Fruit fly (Drosophila melanogaster) whole organism, embryonic: ENCODE results near the gene CG10208.

ENCODE experiments used
- Atf3 ChIP-seq: fragments of 200-800 bp; sonication (Bioruptor generic); optimal IDR thresholded peaks from 3 replicates; lab custom pipeline; 2016; ENCODE audit warnings: missing biosample characterization, missing genetic modification characterization
- CG10274 ChIP-seq: fragments of 200-800 bp; sonication (Bioruptor generic); optimal IDR thresholded peaks from 3 replicates; lab custom pipeline; 2017; ENCODE audit warnings: missing biosample characterization, mild to moderate bottlenecking, missing genetic modification characterization
- CG11560 ChIP-seq: fragments of 200-800 bp; sonication (Bioruptor generic); IDR thresholded peaks from 3 replicates; pipeline ENCODE4 v1.3.6; 2022; ENCODE audit warnings: missing biosample characterization, missing genetic modification characterization
- CG15011 ChIP-seq: fragments of 200-800 bp; sonication (Bioruptor generic); optimal IDR thresholded peaks from 3 replicates; lab custom pipeline; 2018; ENCODE audit warnings: missing biosample characterization, mild to moderate bottlenecking, missing genetic modification characterization
- CG1832 ChIP-seq: fragments of 200-800 bp; sonication (Bioruptor generic); optimal IDR thresholded peaks from 2 replicates; lab custom pipeline; 2017; ENCODE audit warnings: missing biosample characterization, mild to moderate bottlenecking, missing genetic modification characterization, inconsistent platforms
- CG18764 ChIP-seq: fragments of 200-800 bp; sonication (Bioruptor generic); optimal IDR thresholded peaks from 3 replicates; lab custom pipeline; 2016; ENCODE audit warnings: missing biosample characterization, missing genetic modification characterization
- CG2116 ChIP-seq: fragments of 200-800 bp; sonication (Bioruptor generic); optimal IDR thresholded peaks from 3 replicates; lab custom pipeline; 2018; ENCODE audit warnings: missing biosample characterization, mild to moderate bottlenecking, missing genetic modification characterization
- CG30020 ChIP-seq: fragments of 200-800 bp; optimal IDR thresholded peaks from 2 replicates; lab custom pipeline; 2019; ENCODE audit warnings: missing biosample characterization, mild to moderate bottlenecking, missing genetic modification characterization, moderate library complexity
- CG30431 ChIP-seq: fragments of 200-800 bp; sonication (Bioruptor generic); optimal IDR thresholded peaks from 2 replicates; lab custom pipeline; 2017; ENCODE audit warnings: missing biosample characterization, missing genetic modification characterization
- CG33213 ChIP-seq: fragments of 200-800 bp; sonication (Bioruptor generic); optimal IDR thresholded peaks from 3 replicates; lab custom pipeline; 2016; ENCODE audit warnings: missing biosample characterization, missing genetic modification characterization
- CG33557 ChIP-seq: fragments of 200-800 bp; sonication (Bioruptor generic); optimal IDR thresholded peaks from 2 replicates; lab custom pipeline; 2019; ENCODE audit warnings: missing biosample characterization, mild to moderate bottlenecking, missing genetic modification characterization, moderate library complexity
- CG4424 ChIP-seq: fragments of 200-800 bp; sonication (Bioruptor generic); optimal IDR thresholded peaks from 3 replicates; lab custom pipeline; 2016; ENCODE audit warnings: missing biosample characterization, missing genetic modification characterization
- CG4617 ChIP-seq: fragments of 200-800 bp; sonication (Bioruptor generic); optimal IDR thresholded peaks from 3 replicates; lab custom pipeline; 2016; ENCODE audit warnings: missing biosample characterization, missing genetic modification characterization, borderline replicate concordance
- CG5180 ChIP-seq: fragments of 200-800 bp; sonication (Bioruptor generic); optimal IDR thresholded peaks from 3 replicates; lab custom pipeline; 2017; ENCODE audit warnings: missing biosample characterization, missing genetic modification characterization, mild to moderate bottlenecking, moderate library complexity, missing genetic modification reagents
- CG5953 ChIP-seq: fragments of 200-800 bp; sonication (Bioruptor generic); IDR thresholded peaks from 2 replicates; pipeline ENCODE4 v1.3.6; 2022; ENCODE audit warnings: missing biosample characterization, missing genetic modification characterization
- CG6683 ChIP-seq: fragments of 200-800 bp; sonication (Bioruptor generic); optimal IDR thresholded peaks from 2 replicates; lab custom pipeline; 2017; ENCODE audit warnings: missing biosample characterization, mild to moderate bottlenecking, missing genetic modification characterization, missing genetic modification reagents
- CG7357 ChIP-seq: fragments of 200-800 bp; sonication (Bioruptor generic); IDR thresholded peaks from 3 replicates; pipeline ENCODE4 v1.3.6; 2022; ENCODE audit warnings: missing biosample characterization, missing genetic modification characterization
- CG8290 ChIP-seq, 3 experiments: fragments of 200-800 bp; sonication (Bioruptor generic); optimal IDR thresholded peaks; 2 replicates each; lab custom pipeline; 2016 to 2019; ENCODE audit warnings: missing biosample characterization in 3 of 3, missing genetic modification characterization in 3 of 3, mild to moderate bottlenecking in 2 of 3, moderate library complexity in 1 of 3
- CG8944 ChIP-seq: fragments of 200-800 bp; sonication (Bioruptor generic); optimal IDR thresholded peaks from 3 replicates; lab custom pipeline; 2016; ENCODE audit warnings: missing biosample characterization, missing genetic modification characterization
- Dfd ChIP-seq, 2 experiments: fragments of >200 bp; optimal IDR thresholded peaks; 2 replicates each; lab custom pipeline; 2017; ENCODE audit warnings: missing biosample characterization in 2 of 2, missing genetic modification characterization in 2 of 2
- Dref ChIP-seq: fragments of 200-800 bp; sonication (Bioruptor generic); IDR thresholded peaks from 2 replicates; pipeline ENCODE4 v1.3.6; 2022; ENCODE audit warnings: missing biosample characterization, missing genetic modification characterization
- Drgx ChIP-seq: fragments of 200-800 bp; sonication (Bioruptor generic); IDR thresholded peaks from 2 replicates; pipeline ENCODE4 v1.3.6; 2022; ENCODE audit warnings: missing biosample characterization, missing genetic modification characterization
- Fer1 ChIP-seq: fragments of 200-800 bp; sonication (Bioruptor generic); optimal IDR thresholded peaks from 2 replicates; lab custom pipeline; 2017; ENCODE audit warnings: missing biosample characterization, mild to moderate bottlenecking, missing genetic modification characterization
- H15 ChIP-seq: fragments of 200-800 bp; sonication (Bioruptor generic); IDR thresholded peaks from 3 replicates; pipeline ENCODE4 v1.3.6; 2022; ENCODE audit warnings: missing biosample characterization, missing genetic modification characterization
- HmgZ ChIP-seq: fragments of 200-800 bp; sonication (Bioruptor generic); optimal IDR thresholded peaks from 2 replicates; lab custom pipeline; 2018; ENCODE audit warnings: missing biosample characterization, mild to moderate bottlenecking, missing genetic modification characterization
- Hr51 ChIP-seq, 2 experiments: fragments of 200-800 bp; sonication (Bioruptor generic); optimal IDR thresholded peaks; 2 replicates in 1 of 2; 3 replicates in 1 of 2; lab custom pipeline; 2016 to 2018; ENCODE audit warnings: missing biosample characterization in 2 of 2, missing genetic modification characterization in 2 of 2, mild to moderate bottlenecking in 1 of 2, moderate library complexity in 1 of 2
- Hr78 ChIP-seq, 2 experiments: fragments of 200-800 bp in 1 of 2; fragments of >200 bp in 1 of 2; sonication (Bioruptor generic) in 1 of 2; optimal IDR thresholded peaks; 2 replicates each; lab custom pipeline; 2017 to 2019; ENCODE audit warnings: missing biosample characterization in 2 of 2, missing genetic modification characterization in 2 of 2, mild to moderate bottlenecking in 1 of 2, moderate library complexity in 1 of 2
- Lim3 ChIP-seq: fragments of 200-800 bp; sonication (Bioruptor generic); IDR thresholded peaks from 2 replicates; pipeline ENCODE4 v1.3.6; 2022; ENCODE audit warnings: missing biosample characterization, missing genetic modification characterization
- Mrtf ChIP-seq: fragments of 200-800 bp; sonication (Bioruptor generic); IDR thresholded peaks from 3 replicates; pipeline ENCODE4 v1.3.6; 2022; ENCODE audit warnings: missing biosample characterization, missing genetic modification characterization
- Nf-YC ChIP-seq: fragments of 200-800 bp; optimal IDR thresholded peaks from 3 replicates; lab custom pipeline; 2019; ENCODE audit warnings: missing biosample characterization, mild to moderate bottlenecking, missing genetic modification characterization, moderate library complexity
- Sin3A ChIP-seq: fragments of >200 bp; optimal IDR thresholded peaks from 2 replicates; lab custom pipeline; 2018
- TFAM ChIP-seq: fragments of 200-800 bp; sonication (Bioruptor generic); optimal IDR thresholded peaks from 2 replicates; lab custom pipeline; 2017; ENCODE audit warnings: missing biosample characterization, missing genetic modification characterization, inconsistent platforms
- Vsx1 ChIP-seq: fragments of 200-800 bp; sonication (Bioruptor generic); optimal IDR thresholded peaks from 2 replicates; lab custom pipeline; 2017; ENCODE audit warnings: missing biosample characterization, mild to moderate bottlenecking, missing genetic modification characterization, missing genetic modification reagents
- btn ChIP-seq: fragments of 200-800 bp; sonication (Bioruptor generic); optimal IDR thresholded peaks from 2 replicates; lab custom pipeline; 2016; ENCODE audit warnings: missing biosample characterization, missing genetic modification characterization
- caup ChIP-seq: fragments of 200-800 bp; sonication (Bioruptor generic); optimal IDR thresholded peaks from 3 replicates; lab custom pipeline; 2017; ENCODE audit warnings: missing biosample characterization, mild to moderate bottlenecking, missing genetic modification characterization, moderate library complexity; ENCODE audit not compliant: severe bottlenecking
- cwo ChIP-seq: fragments of 200-800 bp; sonication (Bioruptor generic); optimal IDR thresholded peaks from 3 replicates; lab custom pipeline; 2017; ENCODE audit warnings: missing biosample characterization, missing genetic modification characterization, mild to moderate bottlenecking, moderate library complexity, missing genetic modification reagents
- da ChIP-seq: fragments of 200-800 bp; sonication (Bioruptor generic); optimal IDR thresholded peaks from 2 replicates; lab custom pipeline; 2016; ENCODE audit warnings: missing biosample characterization, missing genetic modification characterization
- dm ChIP-seq: fragments of 200-800 bp; sonication (Bioruptor generic); optimal IDR thresholded peaks from 3 replicates; lab custom pipeline; 2016; ENCODE audit warnings: missing biosample characterization, missing genetic modification characterization
- dpn ChIP-seq, 2 experiments: fragments of 200-800 bp; sonication (Bioruptor generic); optimal IDR thresholded peaks; 3 replicates each; lab custom pipeline; 2016; ENCODE audit warnings: missing biosample characterization in 2 of 2, missing genetic modification characterization in 2 of 2
- fd96Cb ChIP-seq: fragments of 200-800 bp; sonication (Bioruptor generic); optimal IDR thresholded peaks from 2 replicates; lab custom pipeline; 2018; ENCODE audit warnings: missing biosample characterization, mild to moderate bottlenecking, missing genetic modification characterization, moderate library complexity
- gem ChIP-seq: fragments of 200-800 bp; sonication (Bioruptor generic); optimal IDR thresholded peaks from 2 replicates; lab custom pipeline; 2019; ENCODE audit warnings: missing biosample characterization, mild to moderate bottlenecking, missing genetic modification characterization, moderate library complexity
- h ChIP-seq: fragments of >200 bp; optimal IDR thresholded peaks from 2 replicates; lab custom pipeline; 2017
- insv ChIP-seq, 2 experiments: fragments of 200-800 bp; sonication (Bioruptor generic); optimal IDR thresholded peaks; 3 replicates each; lab custom pipeline; 2016 to 2018; ENCODE audit warnings: missing biosample characterization in 2 of 2, missing genetic modification characterization in 2 of 2
- lbe ChIP-seq: fragments of 200-800 bp; sonication (Bioruptor generic); optimal IDR thresholded peaks from 2 replicates; lab custom pipeline; 2016; ENCODE audit warnings: missing biosample characterization, mild to moderate bottlenecking, missing genetic modification characterization
- otp ChIP-seq: fragments of 200-800 bp; sonication (Bioruptor generic); IDR thresholded peaks from 3 replicates; pipeline ENCODE4, ENCODE4 v1.3.6; 2022; ENCODE audit warnings: missing biosample characterization, missing genetic modification characterization
- p53 ChIP-seq: fragments of 200-800 bp; sonication (Bioruptor generic); optimal IDR thresholded peaks from 2 replicates; lab custom pipeline; 2016; ENCODE audit warnings: missing biosample characterization, missing genetic modification characterization
- sim ChIP-seq: fragments of 200-800 bp; sonication (Bioruptor generic); IDR thresholded peaks from 2 replicates; pipeline ENCODE4 v1.3.6; 2022; ENCODE audit warnings: missing biosample characterization, missing genetic modification characterization
- ssp ChIP-seq: fragments of 200-800 bp; sonication (Bioruptor generic); IDR thresholded peaks from 2 replicates; pipeline ENCODE4 v1.3.6; 2022; ENCODE audit warnings: missing biosample characterization, missing genetic modification characterization
- trh ChIP-seq: fragments of 200-800 bp; sonication (Bioruptor generic); optimal IDR thresholded peaks from 2 replicates; lab custom pipeline; 2016; ENCODE audit warnings: missing biosample characterization, missing genetic modification characterization
- wdn ChIP-seq: fragments of 200-800 bp; sonication (Bioruptor generic); IDR thresholded peaks from 2 replicates; pipeline ENCODE4 v1.3.6; 2022; ENCODE audit warnings: missing biosample characterization, missing genetic modification characterization
- zen ChIP-seq: fragments of 200-800 bp; sonication (Bioruptor generic); optimal IDR thresholded peaks from 3 replicates; lab custom pipeline; 2018; ENCODE audit warnings: missing biosample characterization, mild to moderate bottlenecking, missing genetic modification characterization, moderate library complexity

The CG10208 gene

dm6 chr3R:23726740-23727139, 47.2 kb downstream of the CG10208 start (continued):
- TF ChIP-seq Vsx1, result peak; percentile 35
- TF ChIP-seq Hr51 (GFP tag; optimal IDR thresholded peaks at IDR 0.05; lab: Kevin White, UChicago), result peak; percentile 45 to 86
- no peak for TF ChIP-seq Dfd (GFP tag; optimal IDR thresholded peaks at IDR 0.05; lab: Kevin White, UChicago)
- peak; percentile 91 for TF ChIP-seq cwo (GFP tag; lab: Kevin White, UChicago)
- TF ChIP-seq lbe (GFP tag; lab: Kevin White, UChicago), result peak; percentile 52
- TF ChIP-seq caup (GFP tag; lab: Kevin White, UChicago), result peak; percentile 84
- peak; percentile 16 for TF ChIP-seq CG33213 (GFP tag; lab: Kevin White, UChicago)
- TF ChIP-seq CG30431 (GFP tag; lab: Kevin White, UChicago), result peak; percentile 29
- peak; percentile 88 for TF ChIP-seq gem (tag; lab: Kevin White, UChicago)
- peak; percentile 35 for TF ChIP-seq Nf-YC
- peak; percentile 79; the same call in 2 of the 3 replicates for TF ChIP-seq otp
- TF ChIP-seq Sin3A (lab: Kevin White, UChicago), result no peak
- peak; percentile 16 for TF ChIP-seq CG4617
- TF ChIP-seq CG5953 (GFP tag; lab: Robert Waterston, UW), result no peak; the same call in 1 of the 2 replicates
- no peak for TF ChIP-seq CG5180 (GFP tag; lab: Kevin White, UChicago)
- TF ChIP-seq HmgZ (tag; lab: Kevin White, UChicago), result peak; percentile 77
- no peak for TF ChIP-seq insv (GFP tag; optimal IDR thresholded peaks at IDR 0.05; lab: Kevin White, UChicago)
- TF ChIP-seq CG4424 (GFP tag; lab: Kevin White, UChicago), result peak; percentile 64
- TF ChIP-seq Mrtf (GFP tag; lab: Robert Waterston, UW), result peak; percentile 67; the same call in 1 of the 3 replicates
- peak; percentile 67 for TF ChIP-seq CG7357 (GFP tag; lab: Robert Waterston, UW)
- peak; percentile 27 for TF ChIP-seq CG10274 (GFP tag; lab: Kevin White, UChicago)
- TF ChIP-seq CG8944 (GFP tag; lab: Kevin White, UChicago), result peak; percentile 16
- peak; percentile 41 for TF ChIP-seq zen (tag; lab: Kevin White, UChicago)
- peak; percentile 54 for TF ChIP-seq ssp (GFP tag; lab: Robert Waterston, UW)
- TF ChIP-seq Lim3 (GFP tag; lab: Robert Waterston, UW), result no peak
- peak; percentile 90 for TF ChIP-seq Fer1 (GFP tag; lab: Kevin White, UChicago)
- TF ChIP-seq CG6683 (GFP tag; lab: Kevin White, UChicago), result peak; percentile 62
- peak; percentile 21 for TF ChIP-seq CG8290 (GFP tag; optimal IDR thresholded peaks at IDR 0.05; lab: Kevin White, UChicago)
- peak in 1 of 2 experiments; percentile 24 for TF ChIP-seq CG8290 (tag; optimal IDR thresholded peaks at IDR 0.05; lab: Kevin White, UChicago)
- peak; percentile 49 for TF ChIP-seq fd96Cb (tag; lab: Kevin White, UChicago)
- TF ChIP-seq CG2116 (GFP tag; lab: Kevin White, UChicago), result peak; percentile 31
- no peak for TF ChIP-seq Hr78 (GFP tag; optimal IDR thresholded peaks at IDR 0.05; lab: Kevin White, UChicago)
- no peak for TF ChIP-seq Atf3 (GFP tag; lab: Kevin White, UChicago)
- TF ChIP-seq CG18764 (GFP tag; lab: Kevin White, UChicago), result peak; percentile 64
- TF ChIP-seq CG1832, result no peak
- no peak for TF ChIP-seq h
- TF ChIP-seq p53 (GFP tag; lab: Kevin White, UChicago), result no peak
- no peak for TF ChIP-seq CG30020 (tag; lab: Kevin White, UChicago)
- peak; percentile 58; the same call in 2 of the 3 replicates for TF ChIP-seq CG11560 (tag; lab: Robert Waterston, UW)
- TF ChIP-seq dpn (GFP tag; optimal IDR thresholded peaks at IDR 0.05; lab: Kevin White, UChicago), result peak; percentile 65 to 73
- TF ChIP-seq da (GFP tag; lab: Kevin White, UChicago), result no peak
- TF ChIP-seq wdn (GFP tag; lab: Robert Waterston, UW), result peak; percentile 80
- peak; percentile 1 for TF ChIP-seq btn (GFP tag; lab: Kevin White, UChicago)
- TF ChIP-seq Drgx (GFP tag; lab: Robert Waterston, UW), result peak; percentile 88
- TF ChIP-seq sim (GFP tag; lab: Robert Waterston, UW), result no peak
- TF ChIP-seq CG15011, result peak; percentile 82
- TF ChIP-seq H15 (GFP tag; lab: Robert Waterston, UW), result peak; percentile 60; the same call in 1 of the 3 replicates
- TF ChIP-seq dm (GFP tag; lab: Kevin White, UChicago), result peak; percentile 48
- no peak for TF ChIP-seq CG33557 (GFP tag; lab: Kevin White, UChicago)
- no peak for TF ChIP-seq Dref (GFP tag; lab: Robert Waterston, UW)
- no peak for TF ChIP-seq trh
- TF ChIP-seq TFAM (GFP tag; lab: Kevin White, UChicago), result no peak
